Worm (Caenorhabditis elegans): ENCODE data around the gene K08E7.6.

- TF ChIP-seq fos-1 (tag; optimal IDR thresholded peaks at IDR 0.05) (no peak), pha-4 (tag; optimal IDR thresholded peaks at IDR 0.05) (no peak), fkh-2 (tag; optimal IDR thresholded peaks at IDR 0.05) (no peak), unc-62 (GFP tag; optimal IDR thresholded peaks at IDR 0.05) (no peak), nhr-11 (tag; optimal IDR thresholded peaks at IDR 0.05) (no peak), jun-1 (tag; optimal IDR thresholded peaks at IDR 0.05) (no peak)
These were observed 10.4 kb downstream of the K08E7.6 start for ce11 chrIV:12570546-12570945.

All from whole organism, L3 larva.